Fruit fly (Drosophila melanogaster) Kc167 (cell line): ENCODE data around the gene CG34043.

ENCODE experiments used
- Myc ChIP-seq: fragments of >200 bp; optimal IDR thresholded peaks from 2 replicates; lab custom pipeline; 2017; ENCODE audit warnings: missing external identifiers
- h ChIP-seq: fragments of >200 bp; optimal IDR thresholded peaks from 3 replicates; lab custom pipeline; 2018; ENCODE audit warnings: missing external identifiers
- insv ChIP-seq: fragments of >200 bp; optimal IDR thresholded peaks from 3 replicates; lab custom pipeline; 2018; ENCODE audit warnings: missing external identifiers
- ttk ChIP-seq: sonication (Bioruptor generic); optimal IDR thresholded peaks from 2 replicates; lab custom pipeline; 2017; ENCODE audit warnings: missing external identifiers

DNA sequence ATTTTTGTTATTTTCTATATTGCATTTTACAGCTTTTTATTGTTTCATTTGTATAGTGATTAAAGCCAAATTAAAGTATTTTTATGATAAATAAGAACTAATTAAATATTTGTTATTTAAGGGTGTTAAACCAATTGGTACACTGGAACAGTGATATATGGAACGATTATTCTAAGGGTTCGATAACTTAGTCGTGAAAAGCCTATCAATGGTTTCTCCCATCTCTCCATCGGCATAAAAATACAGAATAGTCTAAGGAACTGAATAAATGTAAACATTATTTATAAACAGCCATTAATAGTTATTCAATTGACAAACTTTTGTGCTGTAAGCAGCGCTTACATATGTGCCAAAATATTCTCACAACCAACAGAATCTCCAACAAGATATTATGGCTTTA is 15.5 kb downstream of the CG34043 start, which contains the start of gene Mob3:
- TF ChIP-seq h (lab: Kevin White, UChicago) (no peak), ttk (lab: Kevin White, UChicago) (no peak), insv (lab: Kevin White, UChicago) (no peak), Myc (no peak)
